Fruit fly (Drosophila melanogaster) whole organism: ENCODE measurements around the gene MBD-R2.

ENCODE experiments used
- CG8478 ChIP-seq: fragments of >200 bp; optimal IDR thresholded peaks from 2 replicates; lab custom pipeline; 2018; ENCODE audit warnings: inconsistent platforms
- Dll ChIP-seq: fragments of >200 bp; optimal IDR thresholded peaks from 2 replicates; lab custom pipeline; 2017
- EcR ChIP-seq, 2 experiments: fragments of >200 bp; optimal IDR thresholded peaks; 2 replicates each; lab custom pipeline; 2017; ENCODE audit warnings: missing biosample characterization in 2 of 2, missing genetic modification characterization in 2 of 2, missing genetic modification reagents in 2 of 2
- pan ChIP-seq: fragments of >200 bp; optimal IDR thresholded peaks from 2 replicates; lab custom pipeline; 2017
- psq ChIP-seq: fragments of >200 bp; optimal IDR thresholded peaks from 2 replicates; lab custom pipeline; 2017
- usp ChIP-seq: fragments of >200 bp; optimal IDR thresholded peaks from 2 replicates; lab custom pipeline; 2017; ENCODE audit warnings: missing biosample characterization, missing genetic modification characterization, mixed read lengths

Gene MBD-R2

dm6 chr3R:12383784-12384183, 27.7 kb upstream of the MBD-R2 start:
- TF ChIP-seq usp (GFP tag; lab: Kevin White, UChicago) = no peak
- no peak for TF ChIP-seq pan (lab: Kevin White, UChicago)
- no peak for TF ChIP-seq CG8478 (lab: Kevin White, UChicago)
- no peak for TF ChIP-seq EcR (GFP tag; optimal IDR thresholded peaks at IDR 0.05; lab: Kevin White, UChicago)
- TF ChIP-seq Dll (lab: Kevin White, UChicago) = no peak
- no peak for TF ChIP-seq psq (lab: Kevin White, UChicago)

- TF ChIP-seq Dll (lab: Kevin White, UChicago) = no peak
- TF ChIP-seq psq (lab: Kevin White, UChicago) = no peak
- no peak for TF ChIP-seq EcR (GFP tag; optimal IDR thresholded peaks at IDR 0.05; lab: Kevin White, UChicago)
- TF ChIP-seq pan (lab: Kevin White, UChicago) = no peak
- no peak for TF ChIP-seq CG8478 (lab: Kevin White, UChicago)
- no peak for TF ChIP-seq usp (GFP tag; lab: Kevin White, UChicago)
Measured at dm6 chr3R:12383036-12383435, 27.0 kb upstream of the MBD-R2 start, which contains the start of gene GstD11. Gene GstD11, plus strand, starts transcription at chr3R:12383336.

dm6 chr3R:12382563-12382962, 26.5 kb upstream of the MBD-R2 start, which contains the start of gene CG10035:
Gene CG10035, minus strand, starts transcription at chr3R:12382691.
- TF ChIP-seq usp (GFP tag; lab: Kevin White, UChicago) (no peak), EcR (GFP tag; optimal IDR thresholded peaks at IDR 0.05; lab: Kevin White, UChicago) (no peak), psq (lab: Kevin White, UChicago) (no peak), Dll (lab: Kevin White, UChicago) (no peak), CG8478 (lab: Kevin White, UChicago) (no peak), pan (lab: Kevin White, UChicago) (no peak)

- TF ChIP-seq psq (lab: Kevin White, UChicago) = no peak
- peak in 1 of 2 experiments; percentile 95 for TF ChIP-seq EcR (GFP tag; optimal IDR thresholded peaks at IDR 0.05; lab: Kevin White, UChicago)
Measured at dm6 chr3R:12381130-12381700, 25.1 kb upstream of the MBD-R2 start.

- TF ChIP-seq Dll (lab: Kevin White, UChicago) (no peak), EcR (GFP tag; optimal IDR thresholded peaks at IDR 0.05; lab: Kevin White, UChicago) (no peak), psq (lab: Kevin White, UChicago) (no peak), pan (lab: Kevin White, UChicago) (no peak), usp (GFP tag; lab: Kevin White, UChicago) (no peak), CG8478 (lab: Kevin White, UChicago) (no peak)
Measured at dm6 chr3R:12379708-12380107, 23.6 kb upstream of the MBD-R2 start, which contains the start of gene GstD8. Gene GstD8, plus strand, starts transcription at chr3R:12380008.

dm6 chr3R:12379249-12379648, 23.2 kb upstream of the MBD-R2 start:
- no peak for TF ChIP-seq usp (GFP tag; lab: Kevin White, UChicago)
- TF ChIP-seq pan (lab: Kevin White, UChicago) = no peak
- TF ChIP-seq EcR (GFP tag; optimal IDR thresholded peaks at IDR 0.05; lab: Kevin White, UChicago) = no peak

- TF ChIP-seq EcR (GFP tag; optimal IDR thresholded peaks at IDR 0.05; lab: Kevin White, UChicago) = no peak
- no peak for TF ChIP-seq Dll (lab: Kevin White, UChicago)
- no peak for TF ChIP-seq pan (lab: Kevin White, UChicago)
- no peak for TF ChIP-seq psq (lab: Kevin White, UChicago)
- TF ChIP-seq usp (GFP tag; lab: Kevin White, UChicago) = no peak
- no peak for TF ChIP-seq CG8478 (lab: Kevin White, UChicago)
Measured at dm6 chr3R:12378200-12378599, 22.1 kb upstream of the MBD-R2 start, which contains the start of gene GstD7. Gene GstD7, plus strand, starts transcription at chr3R:12378500.

- TF ChIP-seq pan (lab: Kevin White, UChicago) (no peak), Dll (lab: Kevin White, UChicago) (no peak), CG8478 (lab: Kevin White, UChicago) (no peak), EcR (GFP tag; optimal IDR thresholded peaks at IDR 0.05; lab: Kevin White, UChicago) (no peak), usp (GFP tag; lab: Kevin White, UChicago) (no peak), psq (lab: Kevin White, UChicago) (no peak)
Measured at dm6 chr3R:12376828-12377227, 20.8 kb upstream of the MBD-R2 start, which contains the start of gene GstD6. Gene GstD6, plus strand, starts transcription at chr3R:12377128.

- no peak for TF ChIP-seq EcR (GFP tag; optimal IDR thresholded peaks at IDR 0.05; lab: Kevin White, UChicago)
- TF ChIP-seq Dll (lab: Kevin White, UChicago) = no peak
- no peak for TF ChIP-seq usp (GFP tag; lab: Kevin White, UChicago)
- TF ChIP-seq CG8478 (lab: Kevin White, UChicago) = no peak
- no peak for TF ChIP-seq pan (lab: Kevin White, UChicago)
- no peak for TF ChIP-seq psq (lab: Kevin White, UChicago)
Measured at dm6 chr3R:12375258-12375783, 19.3 kb upstream of the MBD-R2 start, which contains the start of gene GstD5. Gene GstD5, plus strand, starts transcription at chr3R:12375733.

- no peak for TF ChIP-seq Dll (lab: Kevin White, UChicago)
Measured at dm6 chr3R:12373800-12374199, 17.7 kb upstream of the MBD-R2 start, which contains the start of gene GstD4. Gene GstD4, plus strand, starts transcription at chr3R:12374100.

dm6 chr3R:12372800-12373199, 16.7 kb upstream of the MBD-R2 start, which contains the start of gene GstD3:
Gene GstD3, plus strand, starts transcription at chr3R:12373068.
- TF ChIP-seq CG8478 (lab: Kevin White, UChicago) (no peak), Dll (lab: Kevin White, UChicago) (no peak), psq (lab: Kevin White, UChicago) (no peak), usp (GFP tag; lab: Kevin White, UChicago) (no peak), EcR (GFP tag; optimal IDR thresholded peaks at IDR 0.05; lab: Kevin White, UChicago) (no peak), pan (lab: Kevin White, UChicago) (no peak)
